Worm (Caenorhabditis elegans) whole organism, L3 larva: ENCODE measurements around the gene mrpl-53.

Experiments used
- egl-27 ChIP-seq: sonication (generic microtip); optimal IDR thresholded peaks from 4 replicates; lab custom pipeline; 2017; ENCODE audit warnings: missing biosample characterization, missing genetic modification reagents, missing genetic modification characterization
- fkh-10 ChIP-seq: sonication (generic microtip); optimal IDR thresholded peaks from 2 replicates; lab custom pipeline; 2017; ENCODE audit warnings: missing biosample characterization, missing genetic modification reagents, missing genetic modification characterization
- fkh-2 ChIP-seq: fragments of 150-350 bp; optimal IDR thresholded peaks from 2 replicates; lab custom pipeline; 2014; ENCODE audit warnings: missing biosample characterization, missing genetic modification reagents, missing genetic modification characterization
- lin-39 ChIP-seq: fragments of 150-350 bp; optimal IDR thresholded peaks from 2 replicates; lab custom pipeline; 2018; ENCODE audit warnings: missing biosample characterization, missing genetic modification reagents, missing genetic modification characterization
- mdl-1 ChIP-seq: fragments of 150-350 bp; optimal IDR thresholded peaks from 2 replicates; lab custom pipeline; 2014; ENCODE audit warnings: missing biosample characterization, missing genetic modification characterization
- nhr-12 ChIP-seq: fragments of 150-350 bp; optimal IDR thresholded peaks from 2 replicates; lab custom pipeline; 2014; ENCODE audit warnings: missing biosample characterization, missing genetic modification characterization
- nhr-237 ChIP-seq: fragments of 150-350 bp; optimal IDR thresholded peaks from 2 replicates; lab custom pipeline; 2014; ENCODE audit warnings: missing biosample characterization, missing genetic modification characterization
- nhr-28 ChIP-seq: fragments of 150-350 bp; optimal IDR thresholded peaks from 2 replicates; lab custom pipeline; 2014; ENCODE audit warnings: missing biosample characterization, missing genetic modification characterization
- skn-1 ChIP-seq: fragments of 150-350 bp; optimal IDR thresholded peaks from 2 replicates; lab custom pipeline; 2014; ENCODE audit warnings: missing biosample characterization, missing genetic modification characterization
- snpc-4 ChIP-seq: fragments of 150-350 bp; optimal IDR thresholded peaks from 2 replicates; lab custom pipeline; 2014; ENCODE audit warnings: missing biosample characterization, missing genetic modification characterization
- tbx-2 ChIP-seq: sonication (generic microtip); optimal IDR thresholded peaks from 2 replicates; lab custom pipeline; 2016; ENCODE audit warnings: mild to moderate bottlenecking, missing genetic modification characterization, missing compliant biosample characterization
- unc-62 ChIP-seq: fragments of 150-350 bp; sonication (generic microtip); optimal IDR thresholded peaks from 4 replicates; lab custom pipeline; 2014; ENCODE audit warnings: missing biosample characterization, missing genetic modification reagents, missing genetic modification characterization
- zag-1 ChIP-seq: fragments of 150-350 bp; optimal IDR thresholded peaks from 2 replicates; lab custom pipeline; 2014; ENCODE audit warnings: missing biosample characterization, missing genetic modification characterization
- ztf-11 ChIP-seq: fragments of 150-350 bp; optimal IDR thresholded peaks from 2 replicates; lab custom pipeline; 2014; ENCODE audit warnings: missing biosample characterization, missing genetic modification characterization

DNA sequence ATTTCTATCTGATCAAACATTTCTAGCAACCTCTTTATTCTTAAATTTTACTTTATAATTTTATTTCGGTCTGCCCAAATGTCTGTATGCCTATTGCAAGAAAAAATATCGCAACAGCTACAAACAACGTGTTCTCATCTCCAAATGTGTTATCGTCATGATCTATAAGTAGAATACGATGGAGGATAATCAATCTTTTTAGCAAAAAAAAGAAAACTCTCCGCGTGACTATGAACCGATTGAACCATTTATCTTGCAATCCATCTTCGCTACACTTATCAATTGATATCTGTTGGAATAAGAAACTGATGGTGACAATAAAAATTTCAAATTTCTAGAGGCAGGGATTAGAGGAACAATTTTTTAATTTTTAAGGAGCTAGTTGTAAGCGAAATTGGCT lies 8.5 kb downstream of the mrpl-53 start:
- no peak for TF ChIP-seq nhr-28
- TF ChIP-seq nhr-237 (tag; lab: Kevin White, UChicago): no peak
- no peak for TF ChIP-seq unc-62 (GFP tag; lab: Kevin White, UChicago)
- no peak for TF ChIP-seq zag-1
- no peak for TF ChIP-seq fkh-2 (tag; lab: Kevin White, UChicago)
- no peak for TF ChIP-seq skn-1 (tag; lab: Kevin White, UChicago)
- TF ChIP-seq nhr-12 (tag; lab: Kevin White, UChicago): no peak
- TF ChIP-seq snpc-4: no peak
- TF ChIP-seq fkh-10 (GFP tag; lab: Kevin White, UChicago): no peak
- no peak for TF ChIP-seq egl-27 (tag; lab: Kevin White, UChicago)
- no peak for TF ChIP-seq tbx-2
- no peak for TF ChIP-seq ztf-11
- TF ChIP-seq lin-39 (tag; lab: Kevin White, UChicago): no peak
- TF ChIP-seq mdl-1 (tag; lab: Kevin White, UChicago): no peak
